Fruit fly (Drosophila melanogaster): ENCODE measurements around the gene CG5004.
A peak's percentile ranks its signal among the peaks of the same experiment; 100 is the strongest.

Gene CG5004

dm6 chrX:17159819-17160218 is 52.4 kb downstream of the CG5004 start, which contains the start of gene baz (continued):
- no peak for TF ChIP-seq CG10979 (tag; optimal IDR thresholded peaks at IDR 0.05)
- peak; percentile 66 for TF ChIP-seq trem (tag; optimal IDR thresholded peaks at IDR 0.05)
- no peak for TF ChIP-seq D19A (tag; optimal IDR thresholded peaks at IDR 0.05)
- TF ChIP-seq C15 (GFP tag; IDR thresholded peaks at IDR 0.05), result no peak
- peak; percentile 27 for TF ChIP-seq CG33213 (GFP tag; optimal IDR thresholded peaks at IDR 0.05)
- no peak for TF ChIP-seq CG30020 (tag; optimal IDR thresholded peaks at IDR 0.05)
- TF ChIP-seq prd (optimal IDR thresholded peaks at IDR 0.05), result no peak
- 0 out of 3 replicates have a peak, but pooled peaks have one; percentile 13 for TF ChIP-seq prd (GFP tag; IDR thresholded peaks at IDR 0.05)
- TF ChIP-seq sug (tag; optimal IDR thresholded peaks at IDR 0.05), result no peak
- TF ChIP-seq fd64A (GFP tag; optimal IDR thresholded peaks at IDR 0.05), result no peak
- peak; percentile 30 for TF ChIP-seq phol (tag; optimal IDR thresholded peaks at IDR 0.05)
- TF ChIP-seq ken (GFP tag; IDR thresholded peaks at IDR 0.05), result no peak
- no peak for TF ChIP-seq Hey (tag; optimal IDR thresholded peaks at IDR 0.05)
- TF ChIP-seq CG2889 (GFP tag; IDR thresholded peaks at IDR 0.05), result no peak
- peak; percentile 95 for TF ChIP-seq E2f2 (GFP tag; IDR thresholded peaks at IDR 0.05)
- no peak for TF ChIP-seq Bdp1 (GFP tag; optimal IDR thresholded peaks at IDR 0.05)
- peak; percentile 54; the same call in 1 of the 2 replicates for TF ChIP-seq MBD-R2 (GFP tag; IDR thresholded peaks at IDR 0.05)
- TF ChIP-seq CG10209 (GFP tag; optimal IDR thresholded peaks at IDR 0.05), result no peak
- peak; percentile 36 for TF ChIP-seq MESR4 (GFP tag; optimal IDR thresholded peaks at IDR 0.05)
- TF ChIP-seq seq (GFP tag; IDR thresholded peaks at IDR 0.05), result no peak
- peak; percentile 94 for TF ChIP-seq mld (GFP tag; IDR thresholded peaks at IDR 0.05; ENCODE audit: partially characterized antibody)
- no peak for TF ChIP-seq CG7357 (GFP tag; IDR thresholded peaks at IDR 0.05)
- TF ChIP-seq NfI (GFP tag; optimal IDR thresholded peaks at IDR 0.05), result no peak
- TF ChIP-seq CG6254 (GFP tag; optimal IDR thresholded peaks at IDR 0.05), result no peak
- TF ChIP-seq dpn (GFP tag; optimal IDR thresholded peaks at IDR 0.05), result peak in 1 of 2 experiments; percentile 16
- no peak for TF ChIP-seq pho (GFP tag; optimal IDR thresholded peaks at IDR 0.05)
- TF ChIP-seq mam (GFP tag; optimal IDR thresholded peaks at IDR 0.05), result no peak
- no peak for TF ChIP-seq gsb-n (tag; optimal IDR thresholded peaks at IDR 0.05)
- TF ChIP-seq Neu2 (GFP tag; optimal IDR thresholded peaks at IDR 0.05; ENCODE audit: borderline replicate concordance), result no peak
- no peak for TF ChIP-seq CG8290 (GFP tag; optimal IDR thresholded peaks at IDR 0.05)
- no peak for TF ChIP-seq CG8290 (tag; optimal IDR thresholded peaks at IDR 0.05)
- no peak for TF ChIP-seq CG9609 (GFP tag; optimal IDR thresholded peaks at IDR 0.05)
- 0 out of 3 replicates have a peak, but pooled peaks have one; percentile 8 for TF ChIP-seq CG17361 (GFP tag; IDR thresholded peaks at IDR 0.05)
- TF ChIP-seq Opbp (GFP tag; IDR thresholded peaks at IDR 0.05; ENCODE audit: partially characterized antibody), result peak; percentile 92
- TF ChIP-seq chinmo (GFP tag; IDR thresholded peaks at IDR 0.05; ENCODE audit: partially characterized antibody), result peak; percentile 80; the same call in 1 of the 4 replicates
- no peak for TF ChIP-seq CG18476 (GFP tag; optimal IDR thresholded peaks at IDR 0.05)
- no peak for TF ChIP-seq fu2 (GFP tag; optimal IDR thresholded peaks at IDR 0.05)
- TF ChIP-seq Atf6 (GFP tag; IDR thresholded peaks at IDR 0.05), result no peak
- no peak for TF ChIP-seq CG31365 (tag; optimal IDR thresholded peaks at IDR 0.05)
- no peak for TF ChIP-seq salm (tag; optimal IDR thresholded peaks at IDR 0.05)
- TF ChIP-seq CG11696 (GFP tag; IDR thresholded peaks at IDR 0.05), result no peak
- TF ChIP-seq ems (GFP tag; optimal IDR thresholded peaks at IDR 0.05), result no peak
- peak; percentile 77 for TF ChIP-seq HLH4C (GFP tag; IDR thresholded peaks at IDR 0.05; ENCODE audit: partially characterized antibody)
- TF ChIP-seq CG15514 (GFP tag; optimal IDR thresholded peaks at IDR 0.05), result peak; percentile 88
- TF ChIP-seq mirr (GFP tag; optimal IDR thresholded peaks at IDR 0.05), result no peak
- TF ChIP-seq cg (GFP tag; optimal IDR thresholded peaks at IDR 0.05), result no peak
- TF ChIP-seq CG9437 (GFP tag; optimal IDR thresholded peaks at IDR 0.05), result no peak
- TF ChIP-seq lbe (GFP tag; optimal IDR thresholded peaks at IDR 0.05), result no peak
- peak; percentile 59 for TF ChIP-seq Dref (GFP tag; IDR thresholded peaks at IDR 0.05)
- no peak for TF ChIP-seq CG6689 (GFP tag; IDR thresholded peaks at IDR 0.05)
- peak; percentile 13 for TF ChIP-seq nom (GFP tag; optimal IDR thresholded peaks at IDR 0.05)
- no peak for TF ChIP-seq Ssrp (tag; optimal IDR thresholded peaks at IDR 0.05)

All from whole organism, embryonic.